Worm (Caenorhabditis elegans): Measurements from ENCODE around the gene Y55D9A.2.

DNA sequence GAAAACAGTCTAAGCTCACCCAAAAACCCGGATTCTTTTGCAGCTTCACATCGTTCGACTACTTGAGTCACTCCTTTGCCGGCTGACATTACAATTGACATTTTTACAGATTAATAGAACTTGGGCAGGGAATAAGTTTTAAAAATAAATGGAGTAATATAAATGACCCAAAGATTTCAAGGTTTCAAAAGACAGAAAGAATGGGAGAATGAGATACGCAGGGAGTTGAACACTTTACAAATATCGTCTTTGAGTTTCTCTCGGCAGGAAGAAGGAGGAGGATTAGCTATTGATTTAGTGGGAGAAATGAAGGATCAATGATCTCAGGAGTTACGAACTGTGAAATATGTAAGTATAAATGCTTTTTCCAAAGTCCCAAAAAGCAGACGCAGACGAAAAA, 19.3 kb downstream of the Y55D9A.2 start, which contains the start of gene K08E7.8:
- no peak for TF ChIP-seq pha-4 (tag; optimal IDR thresholded peaks at IDR 0.05)
- no peak for TF ChIP-seq nhr-179 (tag; optimal IDR thresholded peaks at IDR 0.05)
- TF ChIP-seq Y67H2A.10 (GFP tag; conservative IDR thresholded peaks at IDR 0.05): no peak
- TF ChIP-seq Y53G8AR.9 (GFP tag; conservative IDR thresholded peaks at IDR 0.05): no peak
- no peak for TF ChIP-seq F57C9.4 (tag; optimal IDR thresholded peaks at IDR 0.05)
- TF ChIP-seq F55B11.4 (tag; optimal IDR thresholded peaks at IDR 0.05; ENCODE audit: borderline replicate concordance, insufficient read depth): no peak
- TF ChIP-seq T07F8.4 (tag; optimal IDR thresholded peaks at IDR 0.05): no peak
- no peak for TF ChIP-seq pbrm-1 (GFP tag; IDR thresholded peaks at IDR 0.05)
- TF ChIP-seq F37B4.10 (GFP tag; IDR thresholded peaks at IDR 0.05): no peak
- no peak for TF ChIP-seq unc-62 (GFP tag; optimal IDR thresholded peaks at IDR 0.05)
- no peak for TF ChIP-seq B0035.1 (tag; optimal IDR thresholded peaks at IDR 0.05)
